Worm (Caenorhabditis elegans) whole organism, late embryonic: ENCODE results near the gene F18A1.7.

Experiments used
- K02D7.2 ChIP-seq: sonication (generic microtip); optimal IDR thresholded peaks from 2 replicates; lab custom pipeline; 2017; ENCODE audit warnings: mild to moderate bottlenecking, missing genetic modification characterization, missing compliant biosample characterization
- ama-1 ChIP-seq: fragments of 150-350 bp; optimal IDR thresholded peaks from 2 replicates; lab custom pipeline; 2014
- ceh-9 ChIP-seq: sonication (generic microtip); optimal IDR thresholded peaks from 2 replicates; lab custom pipeline; 2016; ENCODE audit warnings: mild to moderate bottlenecking, missing genetic modification characterization, inconsistent platforms, missing compliant biosample characterization
- hlh-8 ChIP-seq: sonication (generic microtip); optimal IDR thresholded peaks from 2 replicates; lab custom pipeline; 2016; ENCODE audit warnings: missing genotype, missing genetic modification characterization, missing compliant biosample characterization
- nfya-1 ChIP-seq: sonication (generic microtip); optimal IDR thresholded peaks from 2 replicates; lab custom pipeline; 2017; ENCODE audit warnings: missing genetic modification characterization, mild to moderate bottlenecking, missing compliant biosample characterization, antibody characterized with exemption, moderate library complexity
- nhr-11 ChIP-seq: fragments of 150-350 bp; optimal IDR thresholded peaks from 2 replicates; lab custom pipeline; 2014; ENCODE audit warnings: missing biosample characterization, missing genetic modification characterization
- pha-4 ChIP-seq: fragments of 150-350 bp; optimal IDR thresholded peaks from 2 replicates; lab custom pipeline; 2018; ENCODE audit warnings: missing biosample characterization, missing genetic modification reagents, missing genetic modification characterization
- sdc-2 ChIP-seq: sonication (generic microtip); optimal IDR thresholded peaks from 2 replicates; lab custom pipeline; 2016; ENCODE audit warnings: missing genotype, missing genetic modification characterization, missing compliant biosample characterization

- no peak for TF ChIP-seq pha-4 (tag; lab: Kevin White, UChicago)
- no peak for TF ChIP-seq nhr-11 (tag; lab: Kevin White, UChicago)
- no peak for TF ChIP-seq hlh-8
- no peak for TF ChIP-seq ceh-9 (tag; lab: Kevin White, UChicago)
- no peak for TF ChIP-seq K02D7.2 (tag; lab: Kevin White, UChicago)
- TF ChIP-seq sdc-2 (tag; lab: Kevin White, UChicago) = no peak
- no peak for TF ChIP-seq nfya-1 (tag; lab: Kevin White, UChicago)
- TF ChIP-seq ama-1 (lab: Kevin White, UChicago) = no peak
These were observed 30.4 kb upstream of the F18A1.7 start, which contains the start of gene nhx-2 for ce11 chrII:7693929-7694328.
